Worm (Caenorhabditis elegans) whole organism, mixed stage, embryonic: ENCODE results near the gene F49E8.6.

Experiments
- M03D4.4 ChIP-seq: sonication (generic microtip); optimal IDR thresholded peaks from 2 replicates; lab custom pipeline; 2017; ENCODE audit warnings: mild to moderate bottlenecking, missing genetic modification characterization, missing compliant biosample characterization
- bed-3 ChIP-seq: fragments of 200-800 bp; sonication (Bioruptor generic); optimal IDR thresholded peaks from 3 replicates; lab custom pipeline; 2018; ENCODE audit warnings: mild to moderate bottlenecking, missing genetic modification characterization, moderate library complexity, missing compliant biosample characterization
- blmp-1 ChIP-seq: fragments of 150-350 bp; optimal IDR thresholded peaks from 2 replicates; lab custom pipeline; 2014; ENCODE audit warnings: missing biosample characterization, missing genetic modification characterization
- ceh-39 ChIP-seq: fragments of 150-350 bp; optimal IDR thresholded peaks from 2 replicates; lab custom pipeline; 2014; ENCODE audit warnings: missing biosample characterization, missing genetic modification characterization
- ceh-43 ChIP-seq: fragments of 200-800 bp; sonication (Bioruptor generic); optimal IDR thresholded peaks from 2 replicates; lab custom pipeline; 2018; ENCODE audit warnings: mild to moderate bottlenecking, missing genetic modification characterization, moderate library complexity, missing compliant biosample characterization
- ceh-83 ChIP-seq: fragments of 200-800 bp; sonication (Bioruptor generic); optimal IDR thresholded peaks from 2 replicates; lab custom pipeline; 2018; ENCODE audit warnings: mild to moderate bottlenecking, missing genetic modification characterization, missing compliant biosample characterization
- ces-1 ChIP-seq: fragments of 150-350 bp; optimal IDR thresholded peaks from 2 replicates; lab custom pipeline; 2014; ENCODE audit warnings: missing biosample characterization, missing genetic modification reagents, missing genetic modification characterization
- cnd-1 ChIP-seq: fragments of 200-800 bp; sonication (Bioruptor generic); optimal IDR thresholded peaks from 2 replicates; lab custom pipeline; 2018; ENCODE audit warnings: mild to moderate bottlenecking, missing genetic modification characterization, missing compliant biosample characterization
- drap-1 ChIP-seq: fragments of 200-800 bp; sonication (Bioruptor generic); optimal IDR thresholded peaks from 3 replicates; lab custom pipeline; 2018; ENCODE audit warnings: mild to moderate bottlenecking, missing genetic modification characterization, missing compliant biosample characterization
- elt-1 ChIP-seq: sonication (generic microtip); optimal IDR thresholded peaks from 2 replicates; lab custom pipeline; 2017; ENCODE audit warnings: missing genetic modification characterization, mild to moderate bottlenecking, missing compliant biosample characterization, antibody characterized with exemption, moderate library complexity, borderline replicate concordance; ENCODE audit not compliant: insufficient read depth
- elt-3 ChIP-seq: fragments of 150-350 bp; optimal IDR thresholded peaks from 2 replicates; lab custom pipeline; 2014; ENCODE audit warnings: missing biosample characterization, missing genetic modification characterization
- flh-1 ChIP-seq: fragments of 200-800 bp; sonication (Bioruptor generic); optimal IDR thresholded peaks from 2 replicates; lab custom pipeline; 2018; ENCODE audit warnings: mild to moderate bottlenecking, missing genetic modification characterization, moderate library complexity, missing compliant biosample characterization
- ham-2 ChIP-seq: fragments of 200-800 bp; sonication (Bioruptor generic); optimal IDR thresholded peaks from 2 replicates; lab custom pipeline; 2018; ENCODE audit warnings: mild to moderate bottlenecking, missing genetic modification characterization, missing compliant biosample characterization
- hlh-1 ChIP-seq: fragments of 150-350 bp; optimal IDR thresholded peaks from 2 replicates; lab custom pipeline; 2014; ENCODE audit warnings: missing biosample characterization, missing genetic modification reagents, missing genetic modification characterization
- lin-13 ChIP-seq: fragments of 150-350 bp; optimal IDR thresholded peaks from 2 replicates; lab custom pipeline; 2014; ENCODE audit warnings: missing biosample characterization, missing genetic modification characterization
- lin-32 ChIP-seq: fragments of 200-800 bp; sonication (Bioruptor generic); optimal IDR thresholded peaks from 2 replicates; lab custom pipeline; 2018; ENCODE audit warnings: mild to moderate bottlenecking, missing genetic modification characterization, missing compliant biosample characterization
- lsy-2 ChIP-seq: fragments of 150-350 bp; optimal IDR thresholded peaks from 2 replicates; lab custom pipeline; 2014; ENCODE audit warnings: missing biosample characterization, missing genetic modification characterization
- mab-5 ChIP-seq: fragments of 150-350 bp; optimal IDR thresholded peaks from 2 replicates; lab custom pipeline; 2014; ENCODE audit warnings: missing biosample characterization, missing genetic modification characterization
- mep-1 ChIP-seq: fragments of 150-350 bp; optimal IDR thresholded peaks from 2 replicates; lab custom pipeline; 2017; ENCODE audit warnings: missing biosample characterization, missing genetic modification reagents, missing genetic modification characterization, inconsistent platforms
- mls-2 ChIP-seq: sonication (generic microtip); optimal IDR thresholded peaks from 2 replicates; lab custom pipeline; 2016; ENCODE audit warnings: mild to moderate bottlenecking, missing genetic modification characterization, moderate library complexity, missing compliant biosample characterization
- nhr-12 ChIP-seq: fragments of 150-350 bp; optimal IDR thresholded peaks from 2 replicates; lab custom pipeline; 2014; ENCODE audit warnings: missing biosample characterization, missing genetic modification characterization
- nhr-2 ChIP-seq: fragments of 150-350 bp; optimal IDR thresholded peaks from 2 replicates; lab custom pipeline; 2014; ENCODE audit warnings: missing biosample characterization, missing genetic modification characterization
- nhr-237 ChIP-seq: fragments of 150-350 bp; optimal IDR thresholded peaks from 2 replicates; lab custom pipeline; 2014; ENCODE audit warnings: missing biosample characterization, missing genetic modification characterization
- nhr-28 ChIP-seq: fragments of 150-350 bp; optimal IDR thresholded peaks from 2 replicates; lab custom pipeline; 2014; ENCODE audit warnings: missing biosample characterization, missing genetic modification characterization
- nhr-76 ChIP-seq: sonication (generic microtip); optimal IDR thresholded peaks from 2 replicates; lab custom pipeline; 2017; ENCODE audit warnings: missing biosample characterization, missing genetic modification characterization
- pha-4 ChIP-seq: fragments of 150-350 bp; optimal IDR thresholded peaks from 2 replicates; lab custom pipeline; 2018; ENCODE audit warnings: missing biosample characterization, missing genetic modification reagents, missing genetic modification characterization
- sem-2 ChIP-seq: fragments of 200-800 bp; sonication (Bioruptor generic); optimal IDR thresholded peaks from 2 replicates; lab custom pipeline; 2018; ENCODE audit warnings: mild to moderate bottlenecking, missing genetic modification characterization, missing compliant biosample characterization
- snpc-4 ChIP-seq: fragments of 150-350 bp; optimal IDR thresholded peaks from 2 replicates; lab custom pipeline; 2014; ENCODE audit warnings: missing biosample characterization, missing genetic modification characterization
- sptf-1 ChIP-seq: sonication (generic microtip); optimal IDR thresholded peaks from 2 replicates; lab custom pipeline; 2017; ENCODE audit warnings: mild to moderate bottlenecking, missing genetic modification characterization, moderate library complexity, missing compliant biosample characterization
- tbx-8 ChIP-seq: fragments of 200-800 bp; sonication (Bioruptor generic); optimal IDR thresholded peaks from 2 replicates; lab custom pipeline; 2018; ENCODE audit warnings: mild to moderate bottlenecking, missing genetic modification characterization, moderate library complexity, missing compliant biosample characterization
- unc-120 ChIP-seq: sonication (generic microtip); optimal IDR thresholded peaks from 2 replicates; lab custom pipeline; 2017; ENCODE audit warnings: missing genetic modification characterization, missing compliant biosample characterization; ENCODE audit not compliant: poor library complexity, severe bottlenecking
- unc-39 ChIP-seq: fragments of 150-350 bp; optimal IDR thresholded peaks from 2 replicates; lab custom pipeline; 2014; ENCODE audit warnings: missing biosample characterization, missing genetic modification characterization
- unc-62 ChIP-seq: fragments of 150-350 bp; optimal IDR thresholded peaks from 2 replicates; lab custom pipeline; 2014; ENCODE audit warnings: missing biosample characterization, missing genetic modification reagents, missing genetic modification characterization
- zip-8 ChIP-seq: fragments of 150-350 bp; optimal IDR thresholded peaks from 2 replicates; lab custom pipeline; 2014; ENCODE audit warnings: missing biosample characterization, missing genetic modification characterization
- ztf-11 ChIP-seq: fragments of 150-350 bp; optimal IDR thresholded peaks from 2 replicates; lab custom pipeline; 2014; ENCODE audit warnings: missing biosample characterization, missing genetic modification characterization

F49E8.6 gene

DNA sequence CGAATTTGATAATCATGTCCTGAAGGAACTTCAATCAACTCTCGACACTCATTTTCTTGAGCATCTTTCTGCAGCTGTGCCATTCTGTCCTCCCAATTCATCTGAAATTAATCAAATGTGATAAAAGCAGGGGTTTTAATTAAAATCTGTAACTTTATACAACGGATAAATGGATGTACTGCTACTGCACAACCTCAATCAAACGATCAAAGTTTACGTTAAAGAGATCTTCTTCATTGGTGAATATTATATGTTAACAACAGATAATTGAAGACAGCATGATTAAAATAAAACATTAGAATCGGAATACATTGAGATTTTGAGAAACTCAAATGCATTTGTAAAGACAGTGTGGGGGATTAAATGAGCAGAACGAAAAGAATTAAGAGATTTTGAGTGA lies 23.8 kb upstream of the F49E8.6 start, which contains the start of gene F32E10.5:
F32E10.5 (minus strand) TSS at position 101 of the 400 bp plus-strand sequence.
- no peak for TF ChIP-seq M03D4.4 (tag; lab: Kevin White, UChicago)
- TF ChIP-seq hlh-1 (tag; lab: Kevin White, UChicago): no peak
- no peak for TF ChIP-seq pha-4
- TF ChIP-seq ztf-11 (tag; lab: Kevin White, UChicago): no peak
- no peak for TF ChIP-seq mep-1
- no peak for TF ChIP-seq nhr-76 (tag; lab: Kevin White, UChicago)
- TF ChIP-seq snpc-4 (tag; lab: Kevin White, UChicago): no peak
- no peak for TF ChIP-seq nhr-12 (tag; lab: Kevin White, UChicago)
- no peak for TF ChIP-seq ces-1 (GFP tag; lab: Kevin White, UChicago)
- TF ChIP-seq drap-1 (GFP tag; lab: Kevin White, UChicago): no peak

DNA sequence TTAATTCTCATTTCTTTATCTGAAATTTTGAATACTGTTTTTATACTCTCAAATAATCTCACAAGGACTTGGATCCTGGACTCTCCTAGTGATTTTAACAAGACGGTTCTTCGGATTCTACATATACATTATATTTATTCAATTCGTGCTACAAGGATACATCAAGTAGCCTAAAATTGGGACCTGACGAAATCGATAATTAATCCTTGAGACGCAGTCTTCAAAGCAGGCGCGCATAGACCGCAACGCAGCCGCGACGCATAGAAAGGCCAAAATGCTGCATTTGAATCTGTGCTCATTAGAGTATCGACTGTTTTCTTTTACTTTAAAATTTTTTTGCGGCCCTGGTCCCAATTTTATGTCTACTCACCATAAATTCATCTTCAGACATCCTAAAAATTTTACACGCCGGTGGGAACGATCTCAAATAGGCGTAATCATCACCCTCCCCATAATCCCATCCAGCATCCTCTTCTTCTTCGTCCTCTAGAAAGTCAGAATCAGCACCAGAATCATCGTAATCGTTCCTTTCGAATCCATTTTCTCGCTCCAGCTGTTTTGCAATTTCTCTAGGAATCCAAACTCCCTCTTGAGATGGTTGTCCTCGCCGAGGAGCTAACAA lies 20.8 kb upstream of the F49E8.6 start, which contains the start of gene cec-4:
cec-4 (plus strand) TSS at position 572 of the 622 bp plus-strand sequence.
- TF ChIP-seq snpc-4 (tag; lab: Kevin White, UChicago): no peak
- no peak for TF ChIP-seq unc-120 (tag; lab: Kevin White, UChicago)
- no peak for TF ChIP-seq tbx-8 (GFP tag; lab: Kevin White, UChicago)
- TF ChIP-seq ces-1 (GFP tag; lab: Kevin White, UChicago): peak; percentile 9
- no peak for TF ChIP-seq lin-32 (GFP tag; lab: Kevin White, UChicago)
- TF ChIP-seq mep-1: no peak
- TF ChIP-seq ceh-39 (tag; lab: Kevin White, UChicago): peak; percentile 97
- no peak for TF ChIP-seq nhr-76 (tag; lab: Kevin White, UChicago)
- TF ChIP-seq nhr-237 (tag; lab: Kevin White, UChicago): no peak
- TF ChIP-seq bed-3 (GFP tag; lab: Kevin White, UChicago): no peak
- TF ChIP-seq nhr-28 (tag; lab: Kevin White, UChicago): no peak
- TF ChIP-seq ham-2 (GFP tag; lab: Kevin White, UChicago): no peak
- no peak for TF ChIP-seq sptf-1
- no peak for TF ChIP-seq unc-39 (tag; lab: Kevin White, UChicago)
- TF ChIP-seq hlh-1 (tag; lab: Kevin White, UChicago): peak; percentile 50

DNA sequence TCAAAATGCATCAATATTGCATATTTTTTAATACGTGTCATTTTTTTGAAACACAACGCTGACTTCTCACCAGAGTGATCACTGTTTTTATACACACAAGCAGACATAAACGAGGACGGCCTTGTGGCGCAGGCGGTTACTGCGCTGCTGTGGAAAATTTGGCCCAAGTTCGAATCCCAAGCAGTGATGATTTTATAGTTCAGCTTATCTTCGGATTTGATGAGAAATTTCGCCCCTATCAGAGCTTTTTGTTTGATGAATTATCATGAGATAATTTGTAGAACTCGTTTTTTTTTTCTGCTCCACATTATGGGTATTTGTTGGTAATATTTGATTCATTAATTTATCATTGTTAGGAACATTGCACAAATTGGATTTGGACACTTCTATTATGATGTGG lies 19.5 kb upstream of the F49E8.6 start:
- TF ChIP-seq sptf-1 (peak; percentile 98), nhr-2 (tag; lab: Kevin White, UChicago) (no peak), blmp-1 (tag; lab: Kevin White, UChicago) (peak; percentile 8), mab-5 (tag; lab: Kevin White, UChicago) (no peak), nhr-28 (tag; lab: Kevin White, UChicago) (peak; percentile 82), mep-1 (peak; percentile 88), M03D4.4 (tag; lab: Kevin White, UChicago) (peak; percentile 97), mls-2 (tag; lab: Kevin White, UChicago) (peak; percentile 98), lin-32 (GFP tag; lab: Kevin White, UChicago) (peak; percentile 94), zip-8 (tag; lab: Kevin White, UChicago) (no peak), unc-62 (GFP tag; lab: Kevin White, UChicago) (peak; percentile 73), hlh-1 (tag; lab: Kevin White, UChicago) (peak; percentile 7), elt-3 (tag; lab: Kevin White, UChicago) (peak; percentile 85), ces-1 (GFP tag; lab: Kevin White, UChicago) (no peak), nhr-237 (tag; lab: Kevin White, UChicago) (peak; percentile 76), pha-4 (peak; percentile 41), unc-120 (tag; lab: Kevin White, UChicago) (peak; percentile 96), lsy-2 (tag; lab: Kevin White, UChicago) (peak; percentile 57), nhr-12 (tag; lab: Kevin White, UChicago) (no peak), tbx-8 (GFP tag; lab: Kevin White, UChicago) (peak; percentile 88), snpc-4 (tag; lab: Kevin White, UChicago) (no peak), ceh-43 (GFP tag; lab: Kevin White, UChicago) (peak; percentile 94), lin-13 (peak; percentile 64), sem-2 (GFP tag; lab: Kevin White, UChicago) (peak; percentile 88), elt-1 (peak; percentile 41), nhr-76 (tag; lab: Kevin White, UChicago) (peak; percentile 10), ham-2 (GFP tag; lab: Kevin White, UChicago) (peak; percentile 98), ztf-11 (tag; lab: Kevin White, UChicago) (peak; percentile 57), unc-39 (tag; lab: Kevin White, UChicago) (no peak), cnd-1 (tag; lab: Kevin White, UChicago) (peak; percentile 95), bed-3 (GFP tag; lab: Kevin White, UChicago) (peak; percentile 93), ceh-39 (tag; lab: Kevin White, UChicago) (no peak), flh-1 (GFP tag; lab: Kevin White, UChicago) (peak; percentile 84), ceh-83 (GFP tag; lab: Kevin White, UChicago) (peak; percentile 98), drap-1 (GFP tag; lab: Kevin White, UChicago) (peak; percentile 98)
- TF ChIP-seq, all 35 proteins: peak for 27
